Worm (Caenorhabditis elegans) whole organism, L1 larva: ENCODE data around the gene F19G12.8.

Source experiments
- C34B4.2 ChIP-seq: sonication (generic microtip); optimal IDR thresholded peaks from 2 replicates; lab custom pipeline; 2017; ENCODE audit warnings: mild to moderate bottlenecking, missing genetic modification characterization, missing compliant biosample characterization
- Y116A8C.19 ChIP-seq: sonication (generic microtip); optimal IDR thresholded peaks from 2 replicates; lab custom pipeline; 2016; ENCODE audit warnings: missing compliant biosample characterization, missing genetic modification characterization, borderline replicate concordance
- aha-1 ChIP-seq: fragments of 150-350 bp; optimal IDR thresholded peaks from 2 replicates; lab custom pipeline; 2014; ENCODE audit warnings: missing biosample characterization, missing genetic modification characterization
- aly-2 ChIP-seq: fragments of 150-350 bp; optimal IDR thresholded peaks from 2 replicates; lab custom pipeline; 2014; ENCODE audit warnings: missing biosample characterization, missing genetic modification characterization
- ama-1 ChIP-seq: fragments of 150-350 bp; optimal IDR thresholded peaks from 2 replicates; lab custom pipeline; 2014
- ceh-63 ChIP-seq: fragments of 200-800 bp; sonication (Bioruptor generic); optimal IDR thresholded peaks from 2 replicates; lab custom pipeline; 2018; ENCODE audit warnings: mild to moderate bottlenecking, missing genetic modification characterization, missing compliant biosample characterization
- ceh-8 ChIP-seq: fragments of 200-800 bp; sonication (Bioruptor generic); optimal IDR thresholded peaks from 2 replicates; lab custom pipeline; 2018; ENCODE audit warnings: mild to moderate bottlenecking, missing genetic modification characterization, moderate library complexity, missing compliant biosample characterization
- efl-3 ChIP-seq: fragments of 200-800 bp; sonication (Bioruptor generic); optimal IDR thresholded peaks from 2 replicates; lab custom pipeline; 2018; ENCODE audit warnings: mild to moderate bottlenecking, missing genetic modification characterization, missing compliant biosample characterization
- egl-13 ChIP-seq: sonication (generic microtip); optimal IDR thresholded peaks from 2 replicates; lab custom pipeline; 2016; ENCODE audit warnings: missing genotype, missing genetic modification reagents, missing genetic modification characterization, missing compliant biosample characterization
- egl-27 ChIP-seq, 2 experiments: fragments of 150-350 bp in 1 of 2; sonication (generic microtip); optimal IDR thresholded peaks; 3 replicates each; lab custom pipeline; 2017 to 2018; ENCODE audit warnings: missing biosample characterization in 2 of 2, missing genetic modification characterization in 2 of 2, missing genetic modification reagents in 2 of 2
- elt-2 ChIP-seq: sonication (generic microtip); optimal IDR thresholded peaks from 2 replicates; lab custom pipeline; 2016; ENCODE audit warnings: missing genetic modification characterization, mild to moderate bottlenecking, inconsistent platforms, missing compliant biosample characterization, missing genetic modification reagents
- elt-3 ChIP-seq, 6 experiments: fragments of 150-350 bp in 1 of 6; sonication (generic microtip); optimal IDR thresholded peaks; 2 replicates each; lab custom pipeline; 2017 to 2018; ENCODE audit warnings: missing biosample characterization in 6 of 6, missing genetic modification characterization in 6 of 6, inconsistent platforms in 1 of 6
- ets-5 ChIP-seq: fragments of 200-800 bp; sonication (Bioruptor generic); IDR thresholded peaks from 2 replicates; pipeline ENCODE4 v1.3.6; 2022; ENCODE audit warnings: missing genetic modification characterization, missing compliant biosample characterization
- fos-1 ChIP-seq: fragments of 150-350 bp; optimal IDR thresholded peaks from 2 replicates; lab custom pipeline; 2014; ENCODE audit warnings: missing biosample characterization, missing genetic modification characterization
- hlh-17 ChIP-seq: fragments of 200-800 bp; sonication (Bioruptor generic); optimal IDR thresholded peaks from 2 replicates; lab custom pipeline; 2018; ENCODE audit warnings: missing genetic modification characterization, mild to moderate bottlenecking, missing compliant biosample characterization, moderate library complexity, borderline replicate concordance
- hlh-4 ChIP-seq: sonication (generic microtip); optimal IDR thresholded peaks from 2 replicates; lab custom pipeline; 2016; ENCODE audit warnings: mild to moderate bottlenecking, missing genetic modification characterization, missing compliant biosample characterization
- hpl-2 ChIP-seq: fragments of 150-350 bp; optimal IDR thresholded peaks from 2 replicates; lab custom pipeline; 2014; ENCODE audit warnings: missing biosample characterization, missing genetic modification reagents, missing genetic modification characterization
- irx-1 ChIP-seq: sonication (generic microtip); optimal IDR thresholded peaks from 2 replicates; lab custom pipeline; 2016; ENCODE audit warnings: missing genetic modification characterization, missing compliant biosample characterization
- isw-1 ChIP-seq: fragments of 200-800 bp; sonication (Bioruptor generic); IDR thresholded peaks from 2 replicates; pipeline ENCODE4 v1.3.6; 2022; ENCODE audit warnings: missing genetic modification characterization, missing compliant biosample characterization
- lin-14 ChIP-seq: fragments of 200-800 bp; sonication (Bioruptor generic); optimal IDR thresholded peaks from 2 replicates; lab custom pipeline; 2018; ENCODE audit warnings: mild to moderate bottlenecking, missing genetic modification characterization, moderate library complexity, missing compliant biosample characterization
- lin-15B ChIP-seq: fragments of 150-350 bp; sonication (generic microtip); optimal IDR thresholded peaks from 3 replicates; lab custom pipeline; 2014; ENCODE audit warnings: missing biosample characterization, missing genetic modification characterization
- lin-35 ChIP-seq, 2 experiments: fragments of 150-350 bp; optimal IDR thresholded peaks; 2 replicates each; lab custom pipeline; 2014; ENCODE audit warnings: missing biosample characterization in 2 of 2, missing genetic modification characterization in 2 of 2, missing genetic modification reagents in 2 of 2
- lir-3 ChIP-seq: sonication (generic microtip); optimal IDR thresholded peaks from 2 replicates; lab custom pipeline; 2016; ENCODE audit warnings: mild to moderate bottlenecking, missing genetic modification characterization, moderate library complexity, missing compliant biosample characterization; ENCODE audit not compliant: poor library complexity
- mab-9 ChIP-seq: fragments of 200-800 bp; sonication (Bioruptor generic); IDR thresholded peaks from 2 replicates; pipeline ENCODE4 v1.3.6; 2022; ENCODE audit warnings: missing genetic modification reagents, missing genetic modification characterization, missing compliant biosample characterization
- mdl-1 ChIP-seq, 2 experiments: fragments of 150-350 bp; optimal IDR thresholded peaks; 2 replicates each; lab custom pipeline; 2014 to 2017; ENCODE audit warnings: missing biosample characterization in 2 of 2, missing genetic modification characterization in 2 of 2, inconsistent platforms in 1 of 2
- mef-2 ChIP-seq: fragments of 150-350 bp; optimal IDR thresholded peaks from 2 replicates; lab custom pipeline; 2014; ENCODE audit warnings: missing biosample characterization, missing genetic modification characterization
- mep-1 ChIP-seq: fragments of 150-350 bp; optimal IDR thresholded peaks from 2 replicates; lab custom pipeline; 2014; ENCODE audit warnings: missing biosample characterization, missing genetic modification characterization
- nhr-11 ChIP-seq: fragments of 150-350 bp; optimal IDR thresholded peaks from 2 replicates; lab custom pipeline; 2014; ENCODE audit warnings: missing biosample characterization, missing genetic modification characterization
- nhr-20 ChIP-seq: sonication (generic microtip); optimal IDR thresholded peaks from 2 replicates; lab custom pipeline; 2016; ENCODE audit warnings: mild to moderate bottlenecking, missing genetic modification characterization, missing compliant biosample characterization
- nhr-237 ChIP-seq: fragments of 150-350 bp; optimal IDR thresholded peaks from 2 replicates; lab custom pipeline; 2014; ENCODE audit warnings: missing biosample characterization, missing genetic modification characterization
- nhr-47 ChIP-seq: sonication (generic microtip); optimal IDR thresholded peaks from 2 replicates; lab custom pipeline; 2016; ENCODE audit warnings: mild to moderate bottlenecking, missing genetic modification characterization, moderate library complexity, missing compliant biosample characterization
- nhr-71 ChIP-seq: sonication (generic microtip); optimal IDR thresholded peaks from 2 replicates; lab custom pipeline; 2016; ENCODE audit warnings: mild to moderate bottlenecking, missing genetic modification characterization, moderate library complexity, missing compliant biosample characterization
- nhr-76 ChIP-seq: sonication (generic microtip); optimal IDR thresholded peaks from 2 replicates; lab custom pipeline; 2017; ENCODE audit warnings: missing biosample characterization, missing genetic modification characterization
- nhr-77 ChIP-seq: fragments of 150-350 bp; optimal IDR thresholded peaks from 2 replicates; lab custom pipeline; 2014; ENCODE audit warnings: missing biosample characterization, missing genetic modification characterization
- nhr-84 ChIP-seq: sonication (generic microtip); optimal IDR thresholded peaks from 2 replicates; lab custom pipeline; 2017; ENCODE audit warnings: missing biosample characterization, missing genetic modification characterization
- nhr-85 ChIP-seq: sonication (generic microtip); peaks from one replicate; lab custom pipeline; 2016; ENCODE audit warnings: missing genetic modification characterization, inconsistent platforms, missing compliant biosample characterization
- nhr-90 ChIP-seq: sonication (generic microtip); optimal IDR thresholded peaks from 2 replicates; lab custom pipeline; 2016; ENCODE audit warnings: mild to moderate bottlenecking, missing genetic modification characterization, missing compliant biosample characterization; ENCODE audit not compliant: poor library complexity
- pax-3 ChIP-seq: fragments of 200-800 bp; sonication (Bioruptor generic); optimal IDR thresholded peaks from 2 replicates; lab custom pipeline; 2018; ENCODE audit warnings: mild to moderate bottlenecking, missing genetic modification characterization, moderate library complexity, missing compliant biosample characterization
- skn-1 ChIP-seq: fragments of 150-350 bp; optimal IDR thresholded peaks from 2 replicates; lab custom pipeline; 2014; ENCODE audit warnings: missing biosample characterization, missing genetic modification characterization
- snpc-4 ChIP-seq: fragments of 150-350 bp; optimal IDR thresholded peaks from 2 replicates; lab custom pipeline; 2014; ENCODE audit warnings: missing biosample characterization, missing genetic modification characterization
- swsn-7 ChIP-seq: sonication (generic microtip); optimal IDR thresholded peaks from 2 replicates; lab custom pipeline; 2016; ENCODE audit warnings: missing genetic modification characterization, missing compliant biosample characterization
- tlp-1 ChIP-seq: fragments of 150-350 bp; optimal IDR thresholded peaks from 2 replicates; lab custom pipeline; 2014; ENCODE audit warnings: missing biosample characterization, missing genetic modification characterization
- unc-130 ChIP-seq: fragments of 150-350 bp; optimal IDR thresholded peaks from 2 replicates; lab custom pipeline; 2017; ENCODE audit warnings: missing biosample characterization, missing genetic modification characterization, inconsistent platforms
- unc-86 ChIP-seq: sonication (generic microtip); optimal IDR thresholded peaks from 2 replicates; lab custom pipeline; 2016; ENCODE audit warnings: missing genetic modification characterization, missing compliant biosample characterization
- vab-15 ChIP-seq: sonication (generic microtip); optimal IDR thresholded peaks from 2 replicates; lab custom pipeline; 2017; ENCODE audit warnings: missing genotype, mild to moderate bottlenecking, missing genetic modification characterization, missing compliant biosample characterization
- xbp-1 ChIP-seq: sonication (generic microtip); optimal IDR thresholded peaks from 2 replicates; lab custom pipeline; 2016; ENCODE audit warnings: missing genetic modification characterization, missing compliant biosample characterization
- zag-1 ChIP-seq: fragments of 150-350 bp; optimal IDR thresholded peaks from 2 replicates; lab custom pipeline; 2014; ENCODE audit warnings: missing biosample characterization, missing genetic modification characterization
- zip-4 ChIP-seq: fragments of 200-800 bp; sonication (Bioruptor generic); optimal IDR thresholded peaks from 2 replicates; lab custom pipeline; 2018; ENCODE audit warnings: mild to moderate bottlenecking, missing genetic modification characterization, moderate library complexity, missing compliant biosample characterization
- ztf-4 ChIP-seq: fragments of 150-350 bp; optimal IDR thresholded peaks from 2 replicates; lab custom pipeline; 2014; ENCODE audit warnings: missing biosample characterization, missing genetic modification characterization

F19G12.8 gene

ce11 chrX:1446593-1447141, 29.5 kb downstream of the F19G12.8 start, which contains the start of gene zfp-3 (continued):
- TF ChIP-seq ztf-4 (tag; lab: Kevin White, UChicago) (peak; percentile 97), nhr-77 (tag; lab: Kevin White, UChicago) (peak; percentile 95), ceh-63 (GFP tag; lab: Kevin White, UChicago) (no peak), zip-4 (GFP tag; lab: Kevin White, UChicago) (peak; percentile 89), aly-2 (peak; percentile 89), hlh-17 (GFP tag; lab: Kevin White, UChicago) (no peak), Y116A8C.19 (no peak), mep-1 (tag; lab: Kevin White, UChicago) (peak; percentile 95), elt-2 (peak; percentile 82), nhr-237 (peak; percentile 81), swsn-7 (tag; lab: Kevin White, UChicago) (peak; percentile 98), nhr-84 (no peak), vab-15 (tag; lab: Kevin White, UChicago) (peak; percentile 58), C34B4.2 (tag; lab: Kevin White, UChicago) (no peak), nhr-90 (peak; percentile 95), lin-14 (GFP tag; lab: Kevin White, UChicago) (peak; percentile 99), lir-3 (tag; lab: Kevin White, UChicago) (peak; percentile 89), lin-35 (GFP tag; optimal IDR thresholded peaks at IDR 0.05; lab: Kevin White, UChicago) (peak; percentile 86 to 90), irx-1 (tag; lab: Kevin White, UChicago) (peak; percentile 88), unc-130 (tag; lab: Kevin White, UChicago) (peak; percentile 55), isw-1 (GFP tag; lab: Robert Waterston, UW) (peak; percentile 91), fos-1 (peak; percentile 95), nhr-85 (tag; lab: Kevin White, UChicago) (peak; percentile 97), hlh-4 (peak; percentile 3), nhr-47 (tag; lab: Kevin White, UChicago) (peak; percentile 97), ama-1 (lab: Kevin White, UChicago) (peak; percentile 58), lin-15B (peak; percentile 41), hpl-2 (GFP tag; lab: Kevin White, UChicago) (peak; percentile 81), xbp-1 (tag; lab: Kevin White, UChicago) (peak; percentile 96), nhr-71 (tag; lab: Kevin White, UChicago) (peak; percentile 99), pax-3 (tag; lab: Kevin White, UChicago) (peak; percentile 92), egl-27 (tag; optimal IDR thresholded peaks at IDR 0.05; lab: Kevin White, UChicago) (peak; percentile 36 to 90)

- TF ChIP-seq zip-4 (GFP tag; lab: Kevin White, UChicago): no peak
- no peak for TF ChIP-seq nhr-77 (tag; lab: Kevin White, UChicago)
- TF ChIP-seq aha-1: no peak
- TF ChIP-seq C34B4.2 (tag; lab: Kevin White, UChicago): no peak
- peak; percentile 48 for TF ChIP-seq nhr-20 (tag; lab: Kevin White, UChicago)
- no peak for TF ChIP-seq mef-2 (tag; lab: Kevin White, UChicago)
- TF ChIP-seq lir-3 (tag; lab: Kevin White, UChicago): no peak
- TF ChIP-seq ets-5 (GFP tag; lab: Robert Waterston, UW): no peak
- TF ChIP-seq ceh-8 (GFP tag; lab: Kevin White, UChicago): no peak
- peak; percentile 2 for TF ChIP-seq irx-1 (tag; lab: Kevin White, UChicago)
- TF ChIP-seq elt-3 (tag; optimal IDR thresholded peaks at IDR 0.05; lab: Kevin White, UChicago): no peak
- TF ChIP-seq nhr-47 (tag; lab: Kevin White, UChicago): peak; percentile 32
- TF ChIP-seq mdl-1 (tag; optimal IDR thresholded peaks at IDR 0.05; lab: Kevin White, UChicago): peak in 1 of 2 experiments; percentile 38
- no peak for TF ChIP-seq snpc-4 (tag; lab: Kevin White, UChicago)
- TF ChIP-seq egl-13: no peak
- no peak for TF ChIP-seq isw-1 (GFP tag; lab: Robert Waterston, UW)
- no peak for TF ChIP-seq aly-2
- TF ChIP-seq swsn-7 (tag; lab: Kevin White, UChicago): peak; percentile 41
- no peak for TF ChIP-seq mab-9 (GFP tag; lab: Robert Waterston, UW)
- no peak for TF ChIP-seq lin-15B
- TF ChIP-seq hlh-4: no peak
- no peak for TF ChIP-seq efl-3 (GFP tag; lab: Kevin White, UChicago)
- no peak for TF ChIP-seq ztf-4 (tag; lab: Kevin White, UChicago)
- peak; percentile 51 for TF ChIP-seq unc-86 (tag; lab: Kevin White, UChicago)
- no peak for TF ChIP-seq nhr-84
- no peak for TF ChIP-seq nhr-11 (tag; lab: Kevin White, UChicago)
- TF ChIP-seq zag-1 (tag; lab: Kevin White, UChicago): no peak
- no peak for TF ChIP-seq nhr-76
- TF ChIP-seq skn-1 (tag; lab: Kevin White, UChicago): peak; percentile 62
- no peak for TF ChIP-seq tlp-1 (tag; lab: Kevin White, UChicago)
- no peak for TF ChIP-seq ceh-63 (GFP tag; lab: Kevin White, UChicago)
- peak; percentile 46 for TF ChIP-seq nhr-71 (tag; lab: Kevin White, UChicago)
- no peak for TF ChIP-seq ama-1 (lab: Kevin White, UChicago)
Observed at ce11 chrX:1450352-1450818, 33.3 kb downstream of the F19G12.8 start, which contains the start of gene W05H7.1. Gene W05H7.1 (plus strand): TSS chrX:1450768.
